ENCODE assay signal across 3 fruit fly cellular contexts in the genomic region with DNA sequence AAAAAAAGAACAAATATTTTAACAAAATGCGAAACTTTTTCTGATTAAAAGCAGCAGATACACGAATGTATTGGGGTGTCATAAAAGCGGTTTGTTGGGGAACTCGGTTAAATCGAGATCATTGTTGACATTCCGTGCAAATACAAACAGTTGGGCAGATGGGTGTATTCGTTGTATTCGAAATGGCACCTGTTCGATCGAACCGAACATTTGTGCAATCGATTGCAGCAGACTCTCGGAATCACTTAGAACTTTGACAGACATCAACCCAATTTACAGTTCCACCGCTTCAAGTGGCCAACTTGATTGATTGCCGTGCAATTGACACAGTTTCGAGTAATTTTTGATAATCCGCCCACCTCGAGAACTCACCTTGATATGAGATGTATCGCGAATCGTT.
TF ChIP-seq lines count a peak whose summit lies in the region.

No protein-coding gene starts in this region.

- no peak for TF ChIP-seq CTCF in whole organism, embryonic (GFP tag; optimal IDR thresholded peaks at IDR 0.05; lab: Kevin White, UChicago)

TF ChIP-seq in whole organism, embryonic, 481 proteins besides CTCF, POLR2A, EP300 and RAD21:
- TF ChIP-seq CG5180 (GFP tag; optimal IDR thresholded peaks at IDR 0.05; lab: Kevin White, UChicago) (peak; percentile 59), slou (GFP tag; optimal IDR thresholded peaks at IDR 0.05; lab: Kevin White, UChicago) (no peak), Med (GFP tag; lab: Kevin White, UChicago) (peak; percentile 68), lab (GFP tag; optimal IDR thresholded peaks at IDR 0.05; lab: Kevin White, UChicago) (peak; percentile 24), CG2199 (GFP tag; IDR thresholded peaks at IDR 0.05; lab: Robert Waterston, UW) (peak; percentile 52; the same call in 1 of the 3 replicates)

TF ChIP-seq in whole organism, prepupa, 60 proteins besides CTCF, POLR2A, EP300 and RAD21:
- TF ChIP-seq esn (GFP tag; optimal IDR thresholded peaks at IDR 0.05; lab: Kevin White, UChicago) (peak; percentile 13), Eip78C (GFP tag; lab: Kevin White, UChicago) (peak; percentile 31), svp (GFP tag; lab: Kevin White, UChicago) (peak; percentile 41), CG11902 (GFP tag; optimal IDR thresholded peaks at IDR 0.05; lab: Kevin White, UChicago) (no peak)

TF ChIP-seq in whole organism, wandering third instar larva, 38 proteins besides CTCF, POLR2A, EP300 and RAD21:
- TF ChIP-seq ey (GFP tag; optimal IDR thresholded peaks at IDR 0.05; lab: Kevin White, UChicago) (no peak), Dfd (GFP tag; optimal IDR thresholded peaks at IDR 0.05; lab: Kevin White, UChicago) (no peak), CrebA (GFP tag; optimal IDR thresholded peaks at IDR 0.05; lab: Kevin White, UChicago; ENCODE audit: borderline replicate concordance) (no peak), Jra (GFP tag; optimal IDR thresholded peaks at IDR 0.05; lab: Kevin White, UChicago) (no peak), CG9705 (GFP tag; optimal IDR thresholded peaks at IDR 0.05; lab: Kevin White, UChicago) (no peak), dmrt93B (GFP tag; optimal IDR thresholded peaks at IDR 0.05; lab: Kevin White, UChicago) (no peak), sage (GFP tag; optimal IDR thresholded peaks at IDR 0.05; lab: Kevin White, UChicago) (no peak), pan (optimal IDR thresholded peaks at IDR 0.05; lab: Kevin White, UChicago) (no peak), fru (GFP tag; optimal IDR thresholded peaks at IDR 0.05; lab: Kevin White, UChicago) (peak; percentile 10), woc (GFP tag; optimal IDR thresholded peaks at IDR 0.05; lab: Kevin White, UChicago) (no peak), Vsx2 (GFP tag; optimal IDR thresholded peaks at IDR 0.05; lab: Kevin White, UChicago; ENCODE audit: partially characterized antibody) (no peak), Mio (GFP tag; optimal IDR thresholded peaks at IDR 0.05; lab: Kevin White, UChicago) (no peak), dsf (GFP tag; optimal IDR thresholded peaks at IDR 0.05; lab: Kevin White, UChicago; ENCODE audit: borderline replicate concordance) (no peak), foxo (GFP tag; optimal IDR thresholded peaks at IDR 0.05; lab: Kevin White, UChicago) (peak in 1 of 2 experiments; percentile 18), rgr (GFP tag; optimal IDR thresholded peaks at IDR 0.05; lab: Kevin White, UChicago) (peak; percentile 63), Hnf4 (GFP tag; optimal IDR thresholded peaks at IDR 0.05; lab: Kevin White, UChicago) (peak; percentile 12), CG32264 (GFP tag; optimal IDR thresholded peaks at IDR 0.05; lab: Kevin White, UChicago) (no peak), Hr83 (GFP tag; optimal IDR thresholded peaks at IDR 0.05; lab: Kevin White, UChicago; ENCODE audit: poor library complexity, severe bottlenecking) (peak; percentile 64), Rel (GFP tag; optimal IDR thresholded peaks at IDR 0.05; lab: Kevin White, UChicago) (no peak), Rel (tag; optimal IDR thresholded peaks at IDR 0.05; lab: Kevin White, UChicago) (no peak), jim (GFP tag; optimal IDR thresholded peaks at IDR 0.05; lab: Kevin White, UChicago) (no peak), h (GFP tag; optimal IDR thresholded peaks at IDR 0.05; lab: Kevin White, UChicago) (peak; percentile 5), Sp1 (GFP tag; optimal IDR thresholded peaks at IDR 0.05; lab: Kevin White, UChicago) (no peak), br (GFP tag; optimal IDR thresholded peaks at IDR 0.05; lab: Kevin White, UChicago) (no peak), lola (GFP tag; optimal IDR thresholded peaks at IDR 0.05; lab: Kevin White, UChicago) (no peak), Hr78 (GFP tag; optimal IDR thresholded peaks at IDR 0.05; lab: Kevin White, UChicago) (no peak), Dif (GFP tag; optimal IDR thresholded peaks at IDR 0.05; lab: Kevin White, UChicago; ENCODE audit: partially characterized antibody) (no peak), psq (GFP tag; optimal IDR thresholded peaks at IDR 0.05; lab: Kevin White, UChicago) (no peak), dl (GFP tag; optimal IDR thresholded peaks at IDR 0.05; lab: Kevin White, UChicago; ENCODE audit: insufficient read depth in 1 of 2, partially characterized antibody in 2 of 2) (no peak), OdsH (GFP tag; optimal IDR thresholded peaks at IDR 0.05; lab: Kevin White, UChicago) (peak; percentile 7), GATAd (GFP tag; optimal IDR thresholded peaks at IDR 0.05; lab: Kevin White, UChicago) (no peak), N (GFP tag; optimal IDR thresholded peaks at IDR 0.05; lab: Kevin White, UChicago) (no peak), tai (GFP tag; optimal IDR thresholded peaks at IDR 0.05; lab: Kevin White, UChicago) (peak; percentile 15), Abd-B (GFP tag; optimal IDR thresholded peaks at IDR 0.05; lab: Kevin White, UChicago) (no peak), HLH106 (tag; optimal IDR thresholded peaks at IDR 0.05; lab: Kevin White, UChicago) (no peak), Myc (optimal IDR thresholded peaks at IDR 0.05; lab: Kevin White, UChicago) (no peak), usp (GFP tag; optimal IDR thresholded peaks at IDR 0.05; lab: Kevin White, UChicago) (no peak), sv (GFP tag; optimal IDR thresholded peaks at IDR 0.05; lab: Kevin White, UChicago) (no peak), brk (GFP tag; optimal IDR thresholded peaks at IDR 0.05; lab: Kevin White, UChicago) (no peak)
